Worm (Caenorhabditis elegans): ENCODE data around the gene F23A7.5.
"Not testable (repeated sequence)": the region's sequence is repeated elsewhere in the genome, so short reads cannot be mapped to it uniquely, and the experiment has no call there.

Gene F23A7.5

DNA sequence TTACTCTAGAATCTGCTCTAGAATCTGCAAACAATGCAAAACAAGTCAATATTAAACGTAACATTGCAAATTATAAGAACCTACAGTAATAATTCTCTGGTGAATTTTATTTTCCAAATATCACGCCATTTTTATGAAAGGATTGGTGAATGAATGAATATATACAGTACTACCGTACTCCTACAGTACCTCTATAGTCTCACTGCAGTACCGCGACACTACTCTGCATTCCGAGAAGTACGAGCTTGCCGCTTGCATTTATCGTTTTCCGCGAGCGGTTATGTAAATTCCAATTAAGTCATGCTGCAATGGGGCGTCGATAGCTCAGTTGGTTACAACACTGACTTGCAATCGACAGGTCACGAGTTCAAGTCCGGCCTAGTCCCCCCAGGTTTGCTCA lies 16.4 kb upstream of the F23A7.5 start, which contains the start of gene F23A7.4:
TSS of gene F23A7.4 (plus strand) at position 301 of the 400 bp plus-strand sequence.
- not testable (repeated sequence) for TF ChIP-seq daf-12, mml-1, nhr-23 (tag; optimal IDR thresholded peaks at IDR 0.05)

- not testable (repeated sequence) for TF ChIP-seq zag-1, nhr-11, ztf-4 (tag; optimal IDR thresholded peaks at IDR 0.05)
Measured at ce11 chrX:16213073-16213472, 15.6 kb upstream of the F23A7.5 start, which contains the start of gene F23A7.8. F23A7.8 (plus strand) TSS chrX:16213373.

DNA sequence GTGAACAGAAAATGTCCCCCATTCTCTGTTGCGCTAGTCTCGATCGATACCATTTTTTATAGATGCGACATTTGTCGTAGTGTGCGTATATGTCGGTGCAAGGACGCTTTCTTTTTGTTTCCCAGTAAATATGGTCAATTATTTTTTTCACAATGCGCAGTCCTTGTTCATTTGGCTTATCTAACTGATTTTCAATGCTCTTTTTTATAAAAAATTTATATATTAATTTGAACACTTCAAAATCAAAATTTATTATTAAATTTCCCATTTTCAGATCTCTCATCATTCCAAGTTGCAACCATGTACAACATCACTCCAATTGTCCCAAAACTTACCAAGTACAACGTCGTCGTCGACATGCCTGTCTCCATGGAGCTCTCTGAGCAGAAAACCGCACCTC lies 11.6 kb upstream of the F23A7.5 start, which contains the start of gene F23A7.1:
TSS of gene F23A7.1 (plus strand) at position 301 of the 400 bp plus-strand sequence.
- no peak for TF ChIP-seq ceh-28 (tag; optimal IDR thresholded peaks at IDR 0.05)
- TF ChIP-seq nhr-28 (tag; optimal IDR thresholded peaks at IDR 0.05), result no peak
- TF ChIP-seq egl-27 (tag; optimal IDR thresholded peaks at IDR 0.05), result no peak
- TF ChIP-seq nhr-23 (tag; optimal IDR thresholded peaks at IDR 0.05), result no peak
- no peak for TF ChIP-seq R02D3.7 (tag; optimal IDR thresholded peaks at IDR 0.05)
- no peak for TF ChIP-seq aly-2 (tag; optimal IDR thresholded peaks at IDR 0.05)
- TF ChIP-seq unc-39 (tag; optimal IDR thresholded peaks at IDR 0.05), result no peak
- no peak for TF ChIP-seq fos-1 (tag; optimal IDR thresholded peaks at IDR 0.05)
- TF ChIP-seq ama-1 (optimal IDR thresholded peaks at IDR 0.05), result no peak
- TF ChIP-seq ztf-11 (tag; optimal IDR thresholded peaks at IDR 0.05), result no peak
- TF ChIP-seq nhr-77 (tag; optimal IDR thresholded peaks at IDR 0.05), result no peak
- no peak for TF ChIP-seq lin-39 (tag; optimal IDR thresholded peaks at IDR 0.05)

DNA sequence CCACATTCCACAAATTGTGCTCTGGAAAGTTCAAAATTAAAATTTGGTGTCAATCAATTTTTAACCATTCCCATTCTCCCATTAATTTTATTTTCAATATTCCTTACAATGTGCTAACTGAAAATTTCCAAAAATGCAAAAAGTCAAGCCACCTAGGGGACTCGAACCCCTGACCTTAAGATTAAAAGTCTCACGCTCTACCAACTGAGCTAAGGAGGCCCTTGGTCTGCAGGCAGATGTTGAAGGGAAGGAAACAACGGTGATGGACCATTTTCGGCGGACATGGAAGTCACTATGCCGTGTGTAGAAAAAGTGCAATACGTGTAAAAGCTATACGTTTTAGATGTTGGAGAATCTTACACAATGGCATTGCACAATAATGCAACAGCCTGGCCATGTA lies 11.0 kb upstream of the F23A7.5 start:
- no peak for TF ChIP-seq fos-1 (tag; optimal IDR thresholded peaks at IDR 0.05)
- TF ChIP-seq nhr-77 (tag; optimal IDR thresholded peaks at IDR 0.05), result no peak
- no peak for TF ChIP-seq nhr-67 (tag; optimal IDR thresholded peaks at IDR 0.05)
- no peak for TF ChIP-seq nhr-25 (tag; optimal IDR thresholded peaks at IDR 0.05)
- no peak for TF ChIP-seq nhr-28 (tag; optimal IDR thresholded peaks at IDR 0.05)
- TF ChIP-seq daf-12 (tag; optimal IDR thresholded peaks at IDR 0.05), result no peak
- no peak for TF ChIP-seq ceh-16 (tag; optimal IDR thresholded peaks at IDR 0.05)
- no peak for TF ChIP-seq egl-5 (tag; optimal IDR thresholded peaks at IDR 0.05)
- no peak for TF ChIP-seq unc-39 (tag; optimal IDR thresholded peaks at IDR 0.05)
- TF ChIP-seq nfya-1 (tag; optimal IDR thresholded peaks at IDR 0.05; ENCODE audit: insufficient read depth), result no peak

ce11 chrX:16218306-16218705 lies 10.4 kb upstream of the F23A7.5 start:
- TF ChIP-seq fos-1 (tag; optimal IDR thresholded peaks at IDR 0.05) (no peak), nfya-1 (tag; optimal IDR thresholded peaks at IDR 0.05; ENCODE audit: insufficient read depth) (peak; percentile 60), nhr-67 (tag; optimal IDR thresholded peaks at IDR 0.05) (no peak), lin-39 (tag; optimal IDR thresholded peaks at IDR 0.05) (peak; percentile 61), pqm-1 (tag; optimal IDR thresholded peaks at IDR 0.05) (peak; percentile 4), pha-4 (tag; optimal IDR thresholded peaks at IDR 0.05) (peak; percentile 59), fkh-10 (GFP tag; optimal IDR thresholded peaks at IDR 0.05) (peak; percentile 56), hmg-11 (tag; optimal IDR thresholded peaks at IDR 0.05) (peak; percentile 29), elt-2 (tag; optimal IDR thresholded peaks at IDR 0.05) (peak; percentile 33)

ce11 chrX:16219710-16220109 lies 9.0 kb upstream of the F23A7.5 start, which contains the start of gene F23A7.3:
F23A7.3 (plus strand) TSS chrX:16220010.
- TF ChIP-seq nhr-12, hmg-11, zag-1 (tag; optimal IDR thresholded peaks at IDR 0.05): not testable (repeated sequence)

- TF ChIP-seq lin-15B (tag; optimal IDR thresholded peaks at IDR 0.05) (no peak), skn-1 (tag; optimal IDR thresholded peaks at IDR 0.05) (no peak), elt-3 (tag; optimal IDR thresholded peaks at IDR 0.05) (no peak)
Measured at ce11 chrX:16240626-16241025, 11.9 kb downstream of the F23A7.5 start.
